Worm (Caenorhabditis elegans): ENCODE measurements around the gene mlc-7.

DNA sequence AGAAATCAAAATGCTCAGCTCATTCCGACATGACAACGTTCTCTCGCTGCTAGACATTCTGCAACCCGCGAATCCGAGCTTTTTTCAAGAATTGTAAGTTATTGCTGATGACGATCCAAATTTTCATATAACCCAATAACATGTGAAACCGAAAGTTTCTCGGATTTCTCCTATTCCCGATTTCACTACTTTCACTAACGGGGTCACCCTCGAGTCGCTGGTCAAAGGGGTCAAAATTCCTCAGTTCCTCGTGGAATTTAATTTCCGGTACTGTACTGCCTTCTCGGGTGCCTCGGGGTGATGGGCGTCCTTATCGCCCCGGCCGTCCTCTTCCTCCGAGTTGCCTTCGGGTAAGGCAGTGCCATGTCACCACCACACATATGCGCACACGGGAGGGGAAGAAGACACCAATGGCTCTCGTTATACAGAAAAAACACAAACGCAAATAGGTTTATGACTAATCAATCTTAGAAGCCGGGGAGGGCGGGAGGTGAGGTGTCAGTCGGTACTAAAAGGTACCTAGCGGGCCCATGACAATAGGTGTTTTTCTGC, 31.0 kb upstream of the mlc-7 start:
- TF ChIP-seq nhr-237 (tag; optimal IDR thresholded peaks at IDR 0.05): no peak
- TF ChIP-seq nhr-76 (tag; optimal IDR thresholded peaks at IDR 0.05): no peak
- TF ChIP-seq bed-3 (GFP tag; optimal IDR thresholded peaks at IDR 0.05): no peak

All from whole organism, mixed stage, embryonic.